Worm (Caenorhabditis elegans): ENCODE data around the gene chst-1.

The chst-1 gene

DNA sequence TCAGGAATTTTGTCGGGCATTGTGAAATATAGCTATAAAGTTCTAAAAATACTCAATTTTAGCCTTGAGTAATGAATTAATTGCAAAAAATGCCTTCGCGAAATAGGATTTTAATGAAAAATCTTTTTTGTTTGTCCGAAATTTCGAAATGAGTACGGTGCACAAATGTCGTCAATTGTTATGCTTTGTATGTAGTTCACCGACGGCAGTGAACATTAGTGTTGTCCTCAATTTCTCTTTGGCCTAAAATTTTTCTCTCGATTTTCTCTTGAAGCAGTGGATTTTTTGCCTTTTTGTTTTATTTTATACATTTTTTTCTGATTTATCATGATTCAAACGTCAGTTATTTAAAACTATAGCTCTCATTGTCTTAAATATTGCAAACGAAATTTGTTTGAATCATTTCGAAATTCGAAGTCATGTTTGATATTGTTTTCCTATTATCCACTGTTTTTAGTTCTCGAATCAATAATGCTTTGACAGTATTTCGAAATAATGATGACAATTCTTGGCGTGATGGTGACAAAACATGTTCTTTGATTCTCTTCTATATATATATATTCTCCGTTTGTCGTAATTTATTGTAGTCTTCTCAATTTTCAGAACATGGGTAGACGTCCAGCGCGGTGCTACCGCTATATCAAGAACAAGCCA is 36.6 kb upstream of the chst-1 start, which contains the start of the genes ints-11 and rpl-10:
Gene ints-11, minus strand, starts transcription at position 201 of the 654 bp plus-strand sequence.
Gene rpl-10, plus strand, starts transcription at position 604 of the 654 bp plus-strand sequence.
- TF ChIP-seq ztf-16 (tag; optimal IDR thresholded peaks at IDR 0.05) (no peak), dve-1 (tag; optimal IDR thresholded peaks at IDR 0.05) (peak; percentile 4), nfya-1 (tag; optimal IDR thresholded peaks at IDR 0.05) (peak; percentile 51)

DNA sequence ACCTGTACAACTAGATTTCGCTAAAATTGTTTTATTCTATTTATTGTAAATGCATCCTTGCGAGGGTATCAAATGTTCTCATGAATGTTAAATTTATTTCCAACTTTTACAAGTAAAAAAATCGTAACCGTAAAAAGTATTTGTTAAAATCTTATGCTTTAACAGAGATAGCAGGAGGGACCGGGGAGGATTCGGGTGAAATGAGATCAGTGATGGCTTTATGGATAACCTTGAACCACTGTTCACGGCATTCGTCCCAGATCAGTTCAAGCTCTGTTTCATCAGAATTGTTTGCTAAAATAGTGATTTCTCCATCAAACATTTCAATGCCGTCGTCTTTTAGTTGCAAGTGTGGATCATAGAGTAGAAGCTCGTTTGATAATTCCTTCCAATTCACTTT is 34.4 kb upstream of the chst-1 start:
- no peak for TF ChIP-seq ceh-2 (tag; optimal IDR thresholded peaks at IDR 0.05)
- TF ChIP-seq sdc-2 (tag; optimal IDR thresholded peaks at IDR 0.05), result no peak
- no peak for TF ChIP-seq ceh-22 (tag; optimal IDR thresholded peaks at IDR 0.05)

DNA sequence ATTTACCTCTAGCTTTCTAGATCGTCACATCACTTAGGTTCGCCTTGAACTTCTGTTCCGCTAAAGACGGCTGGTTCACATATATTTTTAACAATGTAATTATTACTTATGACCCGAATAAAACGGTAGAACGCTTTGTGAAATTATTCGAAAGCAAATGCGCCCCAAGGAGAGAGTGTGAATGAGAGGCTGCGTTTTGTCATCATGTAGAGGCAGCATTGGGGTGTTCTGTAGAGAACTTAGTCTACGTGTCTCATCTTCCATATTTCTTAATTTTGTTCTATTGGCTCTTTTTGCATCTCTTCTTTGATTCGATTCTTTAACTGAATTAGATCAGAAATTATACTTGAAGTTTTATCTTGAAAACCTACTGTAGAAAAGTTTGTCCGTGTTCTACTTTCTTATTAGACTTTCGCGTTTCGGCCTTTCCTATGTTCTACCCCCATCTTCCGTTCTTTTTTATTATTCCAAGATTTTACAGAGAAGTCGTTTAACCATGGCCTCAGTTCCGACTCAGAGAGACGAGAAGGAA is 31.3 kb upstream of the chst-1 start, which contains the start of gene cdc-48.2:
Gene cdc-48.2, plus strand, starts transcription at position 482 of the 532 bp plus-strand sequence.
- TF ChIP-seq K09A11.1 (tag; optimal IDR thresholded peaks at IDR 0.05; ENCODE audit: insufficient read depth) (no peak), hlh-30 (tag; optimal IDR thresholded peaks at IDR 0.05; ENCODE audit: insufficient read depth) (no peak), F13H6.1 (tag; optimal IDR thresholded peaks at IDR 0.05) (no peak), pha-2 (tag; optimal IDR thresholded peaks at IDR 0.05) (no peak), zip-5 (tag; optimal IDR thresholded peaks at IDR 0.05) (no peak), nhr-232 (tag; optimal IDR thresholded peaks at IDR 0.05) (no peak), elt-4 (tag; optimal IDR thresholded peaks at IDR 0.05) (no peak), ttx-3 (tag; optimal IDR thresholded peaks at IDR 0.05) (no peak), tbx-2 (tag; optimal IDR thresholded peaks at IDR 0.05) (no peak), pat-9 (tag; optimal IDR thresholded peaks at IDR 0.05) (no peak), C08G9.2 (tag; optimal IDR thresholded peaks at IDR 0.05) (no peak), eyg-1 (tag; optimal IDR thresholded peaks at IDR 0.05) (no peak), hlh-6 (tag; optimal IDR thresholded peaks at IDR 0.05) (no peak), ceh-18 (tag; optimal IDR thresholded peaks at IDR 0.05) (no peak), mec-3 (tag; optimal IDR thresholded peaks at IDR 0.05; ENCODE audit: borderline replicate concordance) (no peak), pag-3 (tag; optimal IDR thresholded peaks at IDR 0.05; ENCODE audit: borderline replicate concordance) (no peak), ceh-14 (tag; optimal IDR thresholded peaks at IDR 0.05) (no peak), npax-4 (tag; optimal IDR thresholded peaks at IDR 0.05) (no peak)

DNA sequence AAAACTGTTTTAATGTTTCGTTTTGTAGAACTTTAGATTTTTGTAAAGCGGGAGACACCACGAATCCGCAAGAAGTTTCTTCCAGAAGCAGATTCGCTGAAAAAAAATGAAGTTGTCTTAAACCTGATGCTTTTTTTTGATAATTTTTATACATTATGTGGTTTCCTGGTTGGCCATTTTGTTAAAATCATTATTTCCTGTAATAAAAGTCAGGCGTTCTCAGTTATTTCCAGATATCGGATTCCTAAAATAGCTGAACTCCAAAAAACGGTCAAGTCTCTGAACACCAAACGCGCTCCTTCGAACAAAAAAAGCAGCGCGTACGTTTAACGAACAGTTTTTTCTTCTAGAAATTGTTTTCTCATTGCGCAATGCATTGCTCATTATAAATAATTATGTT is 30.6 kb upstream of the chst-1 start:
- TF ChIP-seq hlh-6 (tag; optimal IDR thresholded peaks at IDR 0.05) (no peak), pha-4 (tag; optimal IDR thresholded peaks at IDR 0.05) (no peak), ama-1 (optimal IDR thresholded peaks at IDR 0.05) (no peak), ztf-16 (tag; optimal IDR thresholded peaks at IDR 0.05) (peak; percentile 28), unc-42 (tag; optimal IDR thresholded peaks at IDR 0.05) (peak; percentile 42), K02D7.2 (tag; optimal IDR thresholded peaks at IDR 0.05) (no peak), ahr-1 (tag; optimal IDR thresholded peaks at IDR 0.05) (peak; percentile 64), sdc-2 (tag; optimal IDR thresholded peaks at IDR 0.05) (no peak), zip-5 (tag; optimal IDR thresholded peaks at IDR 0.05) (peak; percentile 92), unc-3 (GFP tag; conservative IDR thresholded peaks at IDR 0.05) (no peak), unc-3 (tag; optimal IDR thresholded peaks at IDR 0.05) (peak; percentile 28), nhr-232 (tag; optimal IDR thresholded peaks at IDR 0.05) (no peak), sox-4 (tag; optimal IDR thresholded peaks at IDR 0.05) (no peak), ceh-30 (tag; optimal IDR thresholded peaks at IDR 0.05) (no peak), ceh-31 (tag; optimal IDR thresholded peaks at IDR 0.05) (peak; percentile 93), pha-2 (tag; optimal IDR thresholded peaks at IDR 0.05) (no peak), Y22D7AL.16 (tag; optimal IDR thresholded peaks at IDR 0.05) (no peak), fkh-10 (GFP tag; optimal IDR thresholded peaks at IDR 0.05) (no peak), hlh-15 (tag; optimal IDR thresholded peaks at IDR 0.05) (no peak), elt-4 (tag; optimal IDR thresholded peaks at IDR 0.05) (no peak), madf-2 (tag; optimal IDR thresholded peaks at IDR 0.05) (no peak), ets-4 (tag; optimal IDR thresholded peaks at IDR 0.05) (peak; percentile 76), lim-6 (tag; optimal IDR thresholded peaks at IDR 0.05) (peak; percentile 79), odd-2 (tag; optimal IDR thresholded peaks at IDR 0.05) (no peak), pat-9 (tag; optimal IDR thresholded peaks at IDR 0.05) (no peak), dve-1 (tag; optimal IDR thresholded peaks at IDR 0.05) (no peak), ceh-2 (tag; optimal IDR thresholded peaks at IDR 0.05) (peak; percentile 81), T23F11.4 (GFP tag; optimal IDR thresholded peaks at IDR 0.05) (no peak), lin-11 (tag; optimal IDR thresholded peaks at IDR 0.05) (no peak), eyg-1 (tag; optimal IDR thresholded peaks at IDR 0.05) (no peak), rnt-1 (tag; optimal IDR thresholded peaks at IDR 0.05) (peak; percentile 64), pros-1 (tag; optimal IDR thresholded peaks at IDR 0.05) (no peak)

Data from whole organism, late embryonic.